Fruit fly (Drosophila melanogaster) whole organism, embryonic: Measurements from ENCODE around the gene ng2.

ENCODE experiments used
- CG30403 ChIP-seq: fragments of 200-800 bp; sonication (Bioruptor generic); optimal IDR thresholded peaks from 3 replicates; lab custom pipeline; 2016; ENCODE audit warnings: missing biosample characterization, missing genetic modification characterization
- Neu2 ChIP-seq: fragments of 200-800 bp; sonication (Bioruptor generic); optimal IDR thresholded peaks from 3 replicates; lab custom pipeline; 2016; ENCODE audit warnings: missing biosample characterization, missing genetic modification characterization, borderline replicate concordance
- ab ChIP-seq: fragments of 200-800 bp; sonication (Bioruptor generic); optimal IDR thresholded peaks from 2 replicates; lab custom pipeline; 2016; ENCODE audit warnings: missing biosample characterization, missing genetic modification characterization
- bigmax ChIP-seq: fragments of 200-800 bp; sonication (Bioruptor generic); optimal IDR thresholded peaks from 2 replicates; lab custom pipeline; 2018; ENCODE audit warnings: missing biosample characterization, mild to moderate bottlenecking, missing genetic modification characterization
- fd64A ChIP-seq: fragments of 200-800 bp; sonication (Bioruptor generic); optimal IDR thresholded peaks from 3 replicates; lab custom pipeline; 2018; ENCODE audit warnings: missing biosample characterization, mild to moderate bottlenecking, missing genetic modification characterization

- no peak for TF ChIP-seq Neu2 (GFP tag; lab: Kevin White, UChicago)
- TF ChIP-seq CG30403 (GFP tag; lab: Kevin White, UChicago): peak; percentile 35
- no peak for TF ChIP-seq bigmax (GFP tag; lab: Kevin White, UChicago)
- no peak for TF ChIP-seq fd64A
- TF ChIP-seq ab: no peak
These were observed 46.6 kb downstream of the ng2 start for dm6 chrX:3193774-3194173.
